Worm (Caenorhabditis elegans): Measurements from ENCODE around the gene F58A6.1.

The F58A6.1 gene

ce11 chrII:5181497-5181896, 38.8 kb downstream of the F58A6.1 start (continued):
- peak; percentile 61 for TF ChIP-seq unc-55 (GFP tag; optimal IDR thresholded peaks at IDR 0.05)
- TF ChIP-seq aly-2 (tag; optimal IDR thresholded peaks at IDR 0.05), result no peak
- TF ChIP-seq nhr-10 (tag; optimal IDR thresholded peaks at IDR 0.05), result no peak
- no peak for TF ChIP-seq lin-39 (tag; optimal IDR thresholded peaks at IDR 0.05)
- TF ChIP-seq ZK546.5 (tag; optimal IDR thresholded peaks at IDR 0.05), result peak; percentile 6
- peak; percentile 55 for TF ChIP-seq lin-13 (GFP tag; optimal IDR thresholded peaks at IDR 0.05)
- no peak for TF ChIP-seq gmeb-1 (tag; optimal IDR thresholded peaks at IDR 0.05)
- TF ChIP-seq zag-1 (tag; optimal IDR thresholded peaks at IDR 0.05), result peak; percentile 71
- peak; percentile 77 for TF ChIP-seq nhr-129 (tag; optimal IDR thresholded peaks at IDR 0.05)
- TF ChIP-seq alr-1 (tag; optimal IDR thresholded peaks at IDR 0.05), result no peak
- TF ChIP-seq nhr-23 (tag; optimal IDR thresholded peaks at IDR 0.05), result no peak

ce11 chrII:5182451-5182850, 39.7 kb downstream of the F58A6.1 start:
- TF ChIP-seq lin-13 (GFP tag; optimal IDR thresholded peaks at IDR 0.05), result peak; percentile 44
- TF ChIP-seq nhr-129 (tag; optimal IDR thresholded peaks at IDR 0.05), result peak; percentile 88
- TF ChIP-seq nhr-77 (tag; optimal IDR thresholded peaks at IDR 0.05), result no peak
- peak; percentile 81 for TF ChIP-seq blmp-1 (tag; optimal IDR thresholded peaks at IDR 0.05; ENCODE audit: insufficient read depth)
- TF ChIP-seq Y55F3AM.14 (GFP tag; optimal IDR thresholded peaks at IDR 0.05), result no peak
- peak; percentile 44 for TF ChIP-seq sem-4 (tag; optimal IDR thresholded peaks at IDR 0.05)
- TF ChIP-seq nhr-12 (tag; optimal IDR thresholded peaks at IDR 0.05), result no peak
- TF ChIP-seq nhr-10 (tag; optimal IDR thresholded peaks at IDR 0.05), result no peak
- TF ChIP-seq zag-1 (tag; optimal IDR thresholded peaks at IDR 0.05), result peak; percentile 41
- TF ChIP-seq C34F6.9 (tag; optimal IDR thresholded peaks at IDR 0.05), result peak; percentile 67
- peak; percentile 70 for TF ChIP-seq F13H6.1 (tag; optimal IDR thresholded peaks at IDR 0.05)
- TF ChIP-seq nhr-25 (tag; optimal IDR thresholded peaks at IDR 0.05), result peak; percentile 56
- peak; percentile 62 for TF ChIP-seq nhr-21 (tag; optimal IDR thresholded peaks at IDR 0.05)
- TF ChIP-seq unc-39 (tag; optimal IDR thresholded peaks at IDR 0.05), result no peak
- TF ChIP-seq mdl-1 (tag; optimal IDR thresholded peaks at IDR 0.05), result peak in 1 of 2 experiments; percentile 45
- no peak for TF ChIP-seq crh-2 (tag; optimal IDR thresholded peaks at IDR 0.05)
- no peak for TF ChIP-seq skn-1 (tag; optimal IDR thresholded peaks at IDR 0.05)
- no peak for TF ChIP-seq nhr-23 (tag; optimal IDR thresholded peaks at IDR 0.05)
- peak; percentile 66 for TF ChIP-seq gmeb-1 (tag; optimal IDR thresholded peaks at IDR 0.05)
- no peak for TF ChIP-seq dmd-4 (tag; optimal IDR thresholded peaks at IDR 0.05)
- TF ChIP-seq lsy-2 (tag; optimal IDR thresholded peaks at IDR 0.05), result peak in 1 of 2 experiments; percentile 74
- peak; percentile 47 for TF ChIP-seq sma-3 (GFP tag; optimal IDR thresholded peaks at IDR 0.05)
- peak; percentile 81 for TF ChIP-seq sma-9 (GFP tag; optimal IDR thresholded peaks at IDR 0.05)
- no peak for TF ChIP-seq sma-9 (tag; optimal IDR thresholded peaks at IDR 0.05)
- no peak for TF ChIP-seq elt-1 (tag; optimal IDR thresholded peaks at IDR 0.05)
- no peak for TF ChIP-seq elt-3 (tag; optimal IDR thresholded peaks at IDR 0.05)
- peak; percentile 76 for TF ChIP-seq fos-1 (tag; optimal IDR thresholded peaks at IDR 0.05)
- no peak for TF ChIP-seq ceh-82 (tag; optimal IDR thresholded peaks at IDR 0.05)
- no peak for TF ChIP-seq ceh-16 (tag; optimal IDR thresholded peaks at IDR 0.05)
- no peak for TF ChIP-seq lin-11 (tag; optimal IDR thresholded peaks at IDR 0.05)

- TF ChIP-seq unc-62 (GFP tag; optimal IDR thresholded peaks at IDR 0.05) (no peak), lsy-2 (tag; optimal IDR thresholded peaks at IDR 0.05) (peak in 1 of 2 experiments; percentile 38), ama-1 (optimal IDR thresholded peaks at IDR 0.05) (no peak), nhr-25 (tag; optimal IDR thresholded peaks at IDR 0.05) (peak; percentile 40)
These were observed 40.5 kb downstream of the F58A6.1 start for ce11 chrII:5183207-5183606.

ce11 chrII:5184661-5185545, 42.2 kb downstream of the F58A6.1 start:
- no peak for TF ChIP-seq ztf-4 (tag; optimal IDR thresholded peaks at IDR 0.05)
- peak; percentile 51 for TF ChIP-seq sma-9 (GFP tag; optimal IDR thresholded peaks at IDR 0.05)
- no peak for TF ChIP-seq sma-9 (tag; optimal IDR thresholded peaks at IDR 0.05)
- TF ChIP-seq Y55F3AM.14 (GFP tag; optimal IDR thresholded peaks at IDR 0.05), result no peak
- TF ChIP-seq F13H6.1 (tag; optimal IDR thresholded peaks at IDR 0.05), result peak; percentile 2
- TF ChIP-seq nhr-21 (tag; optimal IDR thresholded peaks at IDR 0.05), result no peak
- TF ChIP-seq fos-1 (tag; optimal IDR thresholded peaks at IDR 0.05), result peak; percentile 68
- TF ChIP-seq ama-1 (optimal IDR thresholded peaks at IDR 0.05), result no peak
- TF ChIP-seq mab-5 (tag; optimal IDR thresholded peaks at IDR 0.05), result no peak
- TF ChIP-seq nhr-77 (tag; optimal IDR thresholded peaks at IDR 0.05), result no peak
- no peak for TF ChIP-seq snpc-4 (tag; optimal IDR thresholded peaks at IDR 0.05)

All from whole organism, L2 larva.